Fruit fly (Drosophila melanogaster) ovary, adult (tissue): ENCODE data around the gene Marf.

Experiments used
- CG17801 ChIP-seq: fragments of 200-800 bp; optimal IDR thresholded peaks from 2 replicates; lab custom pipeline; 2019; ENCODE audit warnings: missing biosample characterization, mild to moderate bottlenecking, missing genetic modification characterization, moderate library complexity; ENCODE audit not compliant: partially characterized antibody

Marf gene

DNA sequence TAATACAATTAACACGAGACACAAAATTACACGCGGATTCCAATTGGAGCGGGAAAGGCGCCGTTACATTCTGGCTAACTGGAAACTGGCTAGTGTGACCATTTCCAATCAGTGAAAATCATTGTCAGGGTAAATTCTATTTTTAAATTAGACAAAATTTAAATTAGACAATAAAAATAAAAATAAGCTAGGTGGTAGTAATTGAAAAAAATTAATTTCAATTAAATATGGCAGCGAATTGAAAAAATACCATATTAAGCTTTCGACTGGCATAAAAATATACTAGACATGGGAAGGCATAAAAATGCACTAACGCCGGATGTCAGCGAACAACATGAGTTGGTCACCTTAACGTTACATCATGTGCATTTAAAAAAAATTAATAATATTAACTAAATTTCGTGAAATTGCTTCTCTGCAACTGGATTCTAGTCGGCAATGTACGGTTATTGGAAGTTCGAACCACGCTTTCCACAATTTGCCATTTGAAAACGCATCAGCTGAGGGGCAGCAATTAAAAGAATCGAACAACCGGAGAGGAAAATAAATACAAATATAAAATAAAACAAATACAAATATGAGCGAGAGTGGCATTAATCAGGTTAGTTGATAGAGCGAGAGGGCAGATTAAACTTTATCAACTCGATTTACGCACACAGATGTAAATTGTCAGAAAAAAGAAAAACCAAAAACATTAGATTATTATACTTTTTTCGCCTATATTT lies at the start of gene Marf, which contains the start of gene swa:
TSS of gene Marf (plus strand) at position 318 of the 725 bp plus-strand sequence.
TSS of gene swa (minus strand) at position 77 of the 725 bp plus-strand sequence.
- TF ChIP-seq CG17801 (GFP tag; lab: Kevin White, UChicago) = no peak

DNA sequence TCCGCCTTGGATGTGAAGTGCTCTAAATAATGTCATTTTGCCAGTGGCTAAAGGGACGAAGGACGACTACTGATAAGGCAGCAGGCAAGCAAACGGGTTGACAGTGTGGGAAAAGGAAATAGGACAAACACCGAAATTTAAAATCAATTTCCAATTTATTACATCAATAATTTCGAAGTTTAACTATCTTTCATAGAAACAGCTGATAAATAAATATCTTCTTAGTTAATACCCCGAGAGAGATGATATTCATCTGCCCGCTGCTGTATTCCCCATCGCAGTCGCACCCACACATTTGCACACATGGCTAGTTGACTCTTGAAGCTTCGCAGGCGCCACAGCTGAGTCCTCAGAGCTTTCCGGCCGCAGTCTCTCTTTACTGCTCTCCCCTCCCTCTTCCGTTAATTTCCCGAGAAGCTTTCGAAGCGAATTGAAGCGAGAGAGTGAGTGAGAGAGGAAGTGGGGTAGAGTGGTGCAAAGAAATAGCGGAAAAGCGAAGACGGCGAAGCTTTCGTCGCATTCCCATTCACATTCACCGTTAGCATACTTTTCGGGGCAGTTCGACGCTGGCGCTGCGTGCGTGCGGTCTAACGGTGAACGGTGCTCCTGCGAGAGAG lies 48.8 kb upstream of the Marf start:
- TF ChIP-seq CG17801 (GFP tag; lab: Kevin White, UChicago) = no peak

DNA sequence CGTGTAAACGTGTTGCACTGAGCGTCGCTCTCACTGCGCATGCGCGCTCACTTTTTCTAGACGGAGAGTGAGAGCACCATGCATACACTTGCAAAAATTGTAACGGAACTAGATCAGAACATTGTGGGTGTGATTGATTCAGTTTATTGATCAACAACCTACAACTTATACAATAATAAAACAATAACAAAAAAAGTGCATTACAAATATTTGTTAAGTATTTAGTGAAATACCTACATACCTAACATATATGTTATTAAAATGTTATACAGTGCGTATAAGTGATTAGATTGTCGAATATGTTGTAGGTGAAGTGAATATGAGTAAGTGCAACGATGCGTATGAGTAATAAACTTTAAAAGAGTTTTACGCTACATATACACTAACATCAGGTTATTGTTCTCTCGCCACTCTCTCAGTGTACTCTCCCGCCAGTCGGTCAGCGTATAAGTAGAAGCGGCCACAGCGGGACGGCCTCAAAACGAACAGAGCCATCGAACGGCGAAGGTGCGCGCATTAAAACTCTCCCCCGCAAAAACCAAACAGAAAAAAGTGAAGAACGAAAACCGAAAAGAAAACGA lies 35.3 kb upstream of the Marf start, which contains the start of gene CG42240:
TSS of gene CG42240 (plus strand) at position 474 of the 581 bp plus-strand sequence.
- peak; percentile 83 for TF ChIP-seq CG17801 (GFP tag; lab: Kevin White, UChicago)

DNA sequence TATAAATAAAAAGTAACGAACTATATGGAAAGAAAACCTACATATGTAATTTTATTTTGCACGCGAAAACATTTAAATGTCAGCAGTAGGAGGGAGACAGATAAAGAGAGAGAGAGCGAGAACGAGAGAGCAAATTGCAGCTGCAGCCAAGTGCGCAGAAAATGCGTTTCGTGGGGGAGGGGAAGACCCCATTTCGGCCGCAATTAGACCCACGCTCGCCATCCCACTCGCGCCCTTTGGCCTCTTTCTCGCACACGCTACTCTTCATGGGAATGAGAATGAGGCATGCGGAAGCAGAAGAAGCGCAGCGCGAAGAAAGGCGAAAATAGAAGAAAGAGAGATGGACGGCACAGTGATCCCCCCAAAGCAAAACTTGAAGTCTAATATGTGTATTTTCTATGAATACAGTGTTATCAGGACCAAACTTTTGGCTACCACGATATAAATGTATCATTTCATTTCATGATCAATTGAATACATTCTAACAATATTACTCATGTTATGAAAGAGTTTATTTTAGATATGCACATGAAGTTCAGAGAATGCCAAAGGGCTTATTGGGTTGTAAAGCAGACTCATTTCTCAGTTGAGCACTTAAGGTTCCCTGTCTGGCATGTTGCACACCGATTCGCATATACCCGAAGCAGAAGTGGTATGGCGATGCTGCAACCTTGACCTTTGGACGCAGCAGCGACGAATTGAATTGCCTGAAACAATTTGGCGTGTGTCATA lies 32.6 kb upstream of the Marf start:
- no peak for TF ChIP-seq CG17801 (GFP tag; lab: Kevin White, UChicago)

DNA sequence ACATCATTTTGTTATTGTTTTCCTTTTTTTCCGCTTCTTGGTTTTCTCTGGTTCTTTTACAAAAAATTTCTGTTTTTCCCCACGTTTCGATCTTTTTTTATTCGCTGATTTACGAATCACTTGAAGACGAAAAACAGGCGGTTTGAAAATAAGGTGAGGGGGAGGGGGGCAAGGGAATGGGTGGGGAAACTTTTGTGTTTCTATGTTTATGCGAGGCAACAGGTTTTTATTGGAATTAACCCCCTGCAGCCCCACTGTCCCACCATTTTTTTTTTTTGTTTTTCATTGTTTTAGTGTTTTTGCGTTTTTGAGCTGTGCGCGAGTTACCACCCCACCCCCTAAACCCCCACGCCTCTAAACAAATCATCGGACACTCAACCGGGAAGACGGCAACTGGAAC lies 30.8 kb upstream of the Marf start:
- no peak for TF ChIP-seq CG17801 (GFP tag; lab: Kevin White, UChicago)

DNA sequence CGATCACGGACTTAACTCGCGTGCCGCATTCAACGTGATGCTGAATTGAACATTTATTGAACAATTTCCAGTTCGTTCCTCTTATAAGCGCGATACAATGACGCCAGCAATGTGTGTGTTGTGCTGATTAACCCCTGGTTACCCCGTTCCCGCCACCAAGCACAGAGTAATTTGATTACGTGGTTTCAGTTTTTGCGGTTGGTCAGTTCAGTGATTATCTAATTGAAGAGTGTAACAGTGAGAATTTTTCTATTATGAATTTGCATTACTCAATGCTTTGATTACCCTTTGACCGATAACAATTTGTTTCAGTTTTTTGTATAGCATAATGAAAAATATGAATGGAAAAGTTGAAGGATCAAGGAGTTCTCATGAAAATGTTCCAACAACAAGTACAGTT lies 28.0 kb upstream of the Marf start, which contains the start of gene CG3842:
TSS of gene CG3842 (plus strand) at position 61 of the 400 bp plus-strand sequence.
- TF ChIP-seq CG17801 (GFP tag; lab: Kevin White, UChicago) = no peak

DNA sequence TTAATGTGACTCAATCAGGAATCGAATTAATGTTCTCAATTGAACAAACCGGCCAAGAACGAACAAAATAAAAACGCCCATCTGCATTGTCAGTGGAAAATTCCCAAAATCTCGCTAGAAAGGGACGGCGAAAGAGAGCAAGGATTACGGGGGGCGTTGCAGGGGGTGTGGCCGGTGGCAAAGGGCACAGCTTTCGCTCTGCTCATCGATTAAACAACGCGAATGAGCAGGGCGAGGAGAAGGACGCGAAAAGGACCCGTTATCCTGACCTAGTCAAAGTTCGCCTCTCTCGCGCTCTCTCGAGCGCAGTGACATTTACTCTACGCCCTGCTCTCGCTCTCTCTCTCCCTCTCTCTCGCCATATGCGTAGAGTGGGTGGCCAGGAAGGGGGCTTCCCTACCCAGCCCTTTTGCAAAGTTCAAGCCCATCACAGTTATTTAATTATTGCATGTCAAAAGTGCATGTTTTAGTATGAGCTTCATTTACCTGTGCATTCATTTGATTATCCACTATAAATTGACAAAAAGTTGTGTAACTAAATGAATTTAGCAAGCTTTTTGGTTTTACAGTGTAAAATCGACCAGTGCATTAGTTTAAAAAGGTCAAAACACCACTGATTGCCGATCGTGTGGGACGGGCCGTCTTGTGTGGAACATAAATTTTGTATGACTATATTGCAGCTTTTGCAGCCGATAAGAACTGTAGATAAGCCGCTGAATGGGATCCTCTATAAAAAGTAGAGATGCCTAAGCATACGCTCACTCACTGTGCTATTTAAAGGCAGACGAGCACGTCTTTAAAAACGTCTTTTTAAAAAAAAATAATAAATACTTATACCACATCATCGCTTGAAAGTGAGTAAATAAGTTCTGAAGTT lies 26.8 kb upstream of the Marf start:
- no peak for TF ChIP-seq CG17801 (GFP tag; lab: Kevin White, UChicago)

DNA sequence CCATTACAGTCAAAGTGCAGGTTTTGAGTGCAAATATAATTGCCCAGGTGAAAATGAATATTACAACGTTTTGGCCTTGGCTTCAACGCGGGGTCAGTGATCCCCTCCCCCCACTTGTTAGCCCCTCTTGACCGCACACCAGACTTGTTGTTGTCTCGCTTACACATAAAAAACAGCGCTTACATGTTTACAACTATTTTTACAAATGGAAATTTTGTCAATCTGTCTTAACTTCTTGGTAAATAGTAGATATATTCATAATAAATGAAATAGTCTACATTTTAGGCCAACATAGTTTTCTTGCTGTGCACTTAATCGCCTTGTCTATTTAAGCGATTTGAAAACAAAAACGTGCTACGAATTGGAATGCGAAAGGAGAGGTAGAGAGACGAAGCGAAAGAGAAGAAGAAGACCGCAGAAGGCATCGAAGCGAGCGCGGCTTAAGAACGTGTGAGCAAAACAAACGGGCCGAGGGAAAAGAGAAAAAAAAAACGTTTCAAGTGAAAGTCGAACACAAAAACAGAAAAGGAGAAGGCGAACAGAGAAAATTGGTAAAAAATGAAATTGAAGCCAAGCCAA lies 25.7 kb upstream of the Marf start:
- peak; percentile 60 for TF ChIP-seq CG17801 (GFP tag; lab: Kevin White, UChicago)

DNA sequence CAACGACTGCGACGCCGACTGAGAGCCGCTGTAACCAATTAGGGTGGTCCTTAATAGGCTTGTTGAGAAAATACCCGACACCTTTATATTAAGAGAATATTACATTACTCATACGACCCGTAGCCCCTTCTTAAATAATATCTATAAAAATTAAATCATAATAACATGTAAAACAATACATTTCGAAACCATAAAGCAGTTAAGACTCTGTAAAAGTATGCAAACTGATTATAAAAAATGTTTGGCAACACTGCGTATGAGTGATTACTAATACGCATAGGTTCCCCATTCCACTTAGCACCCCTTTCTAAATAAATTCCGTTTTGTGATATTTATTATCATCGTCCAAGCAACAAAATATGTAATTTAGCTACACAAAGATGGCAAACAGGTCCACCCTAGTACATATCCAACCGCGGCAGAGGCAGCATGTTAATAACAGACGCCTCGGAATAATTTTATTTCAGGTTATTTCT lies 25.1 kb upstream of the Marf start:
- TF ChIP-seq CG17801 (GFP tag; lab: Kevin White, UChicago) = peak; percentile 92

DNA sequence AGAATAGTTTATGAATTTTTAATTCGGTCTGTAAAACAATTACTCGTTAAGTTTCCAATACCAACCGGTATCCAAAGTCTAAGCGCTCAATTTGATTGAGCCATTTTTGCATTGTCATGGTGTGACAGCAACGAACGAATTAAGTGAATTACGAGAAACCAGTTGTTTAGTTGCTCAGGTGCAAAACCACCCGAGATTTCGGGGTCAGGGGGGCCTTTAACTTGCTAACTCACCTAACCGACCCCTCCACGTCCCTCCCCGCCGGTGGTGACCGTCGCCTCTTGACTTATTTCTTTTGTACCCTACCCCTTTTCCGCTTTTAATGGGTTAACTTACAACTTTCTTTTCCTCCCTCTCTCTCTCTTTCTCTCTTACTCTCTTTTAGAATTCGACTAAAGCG lies 24.1 kb upstream of the Marf start:
- TF ChIP-seq CG17801 (GFP tag; lab: Kevin White, UChicago) = peak; percentile 15

DNA sequence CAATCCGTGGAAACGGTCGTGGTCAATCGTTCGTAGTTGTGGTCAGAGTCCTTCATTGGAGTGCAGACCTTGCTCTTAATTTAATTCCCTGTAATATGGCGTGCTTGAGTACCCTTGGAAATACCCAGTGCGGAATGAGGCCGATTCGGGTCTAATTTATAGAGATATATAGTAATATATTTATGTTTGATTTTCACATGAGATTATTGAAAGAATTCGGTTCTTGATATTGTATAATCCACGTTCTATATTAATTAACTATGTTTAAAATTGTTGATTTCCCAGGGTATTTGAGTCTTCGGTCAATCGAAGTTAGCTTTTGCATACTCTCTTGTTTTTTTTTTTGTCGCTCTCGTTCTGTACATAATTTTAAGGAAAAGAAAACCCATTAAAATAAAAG lies 22.4 kb upstream of the Marf start:
- no peak for TF ChIP-seq CG17801 (GFP tag; lab: Kevin White, UChicago)

DNA sequence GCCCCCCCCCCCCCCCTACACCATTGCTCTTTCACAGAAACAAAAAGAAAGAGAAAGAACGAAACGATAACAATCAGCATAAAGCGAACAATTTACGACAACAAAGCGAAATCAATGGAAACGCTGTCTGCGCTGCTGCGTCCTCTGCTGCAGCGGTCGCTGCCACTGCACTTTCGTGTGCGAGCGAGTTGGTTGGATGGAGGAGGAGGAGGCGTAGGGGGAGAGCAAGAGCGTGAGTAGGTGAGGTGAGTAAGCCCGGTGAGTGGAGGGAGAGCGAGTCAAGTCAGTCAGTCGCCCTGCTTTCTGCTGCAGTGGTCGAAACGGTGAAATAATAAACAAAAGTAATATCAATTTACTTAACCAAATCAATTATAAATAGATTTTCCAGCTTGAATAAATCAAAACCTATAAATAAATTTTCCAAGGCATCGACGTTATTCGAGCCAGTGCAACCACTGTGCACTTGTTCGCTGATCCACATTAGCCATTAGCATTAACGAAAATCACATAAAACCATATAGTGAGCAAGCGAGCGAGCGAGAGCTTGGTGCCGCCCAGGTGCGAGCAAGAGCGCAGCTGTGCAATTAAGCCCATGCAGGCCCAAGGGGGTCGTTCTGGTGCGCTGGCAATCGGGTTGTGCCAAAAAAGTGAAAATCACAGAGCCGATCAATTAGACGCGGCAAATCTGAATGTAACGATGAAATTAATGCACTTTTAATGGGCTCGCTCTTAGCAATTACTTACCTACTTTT lies 21.8 kb upstream of the Marf start:
- peak; percentile 68 for TF ChIP-seq CG17801 (GFP tag; lab: Kevin White, UChicago)

DNA sequence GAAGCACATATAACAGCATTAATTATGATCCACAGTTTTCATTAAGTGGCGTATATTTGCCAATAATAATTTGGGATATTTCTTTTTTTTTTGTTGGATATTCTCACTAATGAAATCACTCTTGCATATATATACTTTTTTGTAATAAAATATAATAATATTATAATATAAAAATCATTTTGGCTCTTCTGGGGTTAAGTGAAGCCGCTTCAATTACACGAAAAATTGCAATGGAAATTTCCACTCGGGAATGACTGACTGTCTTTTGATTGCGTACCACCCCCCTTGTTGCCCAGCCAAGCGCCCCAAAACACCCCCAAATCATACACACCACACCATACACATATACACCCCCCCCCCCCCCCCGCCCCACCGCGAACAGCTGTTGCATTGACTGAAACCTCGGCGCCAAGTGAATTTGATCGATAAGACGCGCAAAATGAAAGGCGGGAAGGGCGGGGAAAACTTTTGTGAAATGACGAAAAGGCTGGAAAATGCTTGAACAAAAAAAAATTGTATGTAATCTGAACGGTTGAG lies 21.1 kb upstream of the Marf start:
- peak; percentile 11 for TF ChIP-seq CG17801 (GFP tag; lab: Kevin White, UChicago)
